Worm (Caenorhabditis elegans) whole organism, L4 larva: ENCODE data around the gene W05E10.2.

Experiments used
- F26F4.8 ChIP-seq: fragments of 200-800 bp; sonication (Bioruptor generic); conservative IDR thresholded peaks from 2 replicates; pipeline ENCODE4 v1.3.6; 2022; ENCODE audit warnings: missing genetic modification characterization, missing compliant biosample characterization
- F49E8.2 ChIP-seq: sonication (generic microtip); optimal IDR thresholded peaks from 2 replicates; lab custom pipeline; 2016; ENCODE audit warnings: missing compliant biosample characterization, mild to moderate bottlenecking, missing genetic modification characterization, borderline replicate concordance
- R02D3.7 ChIP-seq: fragments of 150-350 bp; sonication (generic microtip); optimal IDR thresholded peaks from 3 replicates; lab custom pipeline; 2014; ENCODE audit warnings: missing biosample characterization, missing genetic modification characterization
- T20F7.1 ChIP-seq: fragments of 200-800 bp; sonication (Bioruptor generic); optimal IDR thresholded peaks from 2 replicates; lab custom pipeline; 2018; ENCODE audit warnings: mild to moderate bottlenecking, missing genetic modification characterization, missing compliant biosample characterization
- ZK546.5 ChIP-seq, 2 experiments: sonication (generic microtip); optimal IDR thresholded peaks; 2 replicates each; lab custom pipeline; 2017; ENCODE audit warnings: missing biosample characterization in 2 of 2, missing genetic modification characterization in 2 of 2
- aha-1 ChIP-seq: fragments of 150-350 bp; peaks from one replicate; lab custom pipeline; 2014; ENCODE audit warnings: missing biosample characterization, missing genetic modification characterization
- ama-1 ChIP-seq: fragments of 150-350 bp; optimal IDR thresholded peaks from 2 replicates; lab custom pipeline; 2014; ENCODE audit warnings: inconsistent platforms, mixed read lengths
- ceh-32 ChIP-seq: sonication (generic microtip); optimal IDR thresholded peaks from 2 replicates; lab custom pipeline; 2016; ENCODE audit warnings: mild to moderate bottlenecking, missing genetic modification characterization, missing compliant biosample characterization; ENCODE audit not compliant: poor library complexity
- ceh-82 ChIP-seq: sonication (generic microtip); optimal IDR thresholded peaks from 2 replicates; lab custom pipeline; 2017; ENCODE audit warnings: missing biosample characterization, missing genetic modification characterization
- cey-2 ChIP-seq: sonication (generic microtip); optimal IDR thresholded peaks from 3 replicates; lab custom pipeline; 2017; ENCODE audit warnings: missing genetic modification characterization, mild to moderate bottlenecking, missing compliant biosample characterization, antibody characterized with exemption, borderline replicate concordance; ENCODE audit not compliant: insufficient read depth
- daf-19 ChIP-seq: fragments of 200-800 bp; sonication (Bioruptor generic); conservative IDR thresholded peaks from 2 replicates; pipeline ENCODE4 v1.3.6; 2022; ENCODE audit warnings: missing genetic modification characterization, missing compliant biosample characterization
- dmd-6 ChIP-seq: fragments of 200-800 bp; sonication (Bioruptor generic); IDR thresholded peaks from 2 replicates; pipeline ENCODE4 v1.3.6; 2022; ENCODE audit warnings: missing genetic modification reagents, missing genetic modification characterization, missing compliant biosample characterization
- dpl-1 ChIP-seq: fragments of 150-350 bp; optimal IDR thresholded peaks from 2 replicates; lab custom pipeline; 2014; ENCODE audit warnings: missing biosample characterization, missing genetic modification reagents, missing genetic modification characterization
- gei-8 ChIP-seq: fragments of 200-800 bp; sonication (Bioruptor generic); optimal IDR thresholded peaks from 2 replicates; lab custom pipeline; 2018; ENCODE audit warnings: mild to moderate bottlenecking, missing genetic modification characterization, missing compliant biosample characterization
- hlh-11 ChIP-seq: fragments of 200-800 bp; sonication (Bioruptor generic); optimal IDR thresholded peaks from 2 replicates; lab custom pipeline; 2018; ENCODE audit warnings: mild to moderate bottlenecking, missing genetic modification characterization, missing compliant biosample characterization
- hmg-1.1 ChIP-seq: fragments of 200-800 bp; sonication (Bioruptor generic); IDR thresholded peaks from 2 replicates; pipeline ENCODE4 v1.3.6; 2022; ENCODE audit warnings: missing genetic modification reagents, missing genetic modification characterization, missing compliant biosample characterization
- lin-38 ChIP-seq: fragments of 200-800 bp; sonication (Bioruptor generic); IDR thresholded peaks from 2 replicates; pipeline ENCODE4 v1.3.6; 2022; ENCODE audit warnings: missing genetic modification reagents, missing genetic modification characterization, missing compliant biosample characterization
- lin-39 ChIP-seq: fragments of 150-350 bp; optimal IDR thresholded peaks from 2 replicates; lab custom pipeline; 2014; ENCODE audit warnings: missing biosample characterization, missing genetic modification reagents, missing genetic modification characterization
- lir-3 ChIP-seq: sonication (generic microtip); optimal IDR thresholded peaks from 2 replicates; lab custom pipeline; 2016; ENCODE audit warnings: mild to moderate bottlenecking, missing genetic modification characterization, missing compliant biosample characterization
- mep-1 ChIP-seq: fragments of 150-350 bp; sonication (generic microtip); optimal IDR thresholded peaks from 3 replicates; lab custom pipeline; 2014; ENCODE audit warnings: missing biosample characterization, missing genetic modification characterization
- mxl-3 ChIP-seq: fragments of 200-800 bp; sonication (Bioruptor generic); optimal IDR thresholded peaks from 2 replicates; lab custom pipeline; 2018; ENCODE audit warnings: mild to moderate bottlenecking, missing genetic modification characterization, missing compliant biosample characterization
- nhr-28 ChIP-seq: fragments of 150-350 bp; optimal IDR thresholded peaks from 2 replicates; lab custom pipeline; 2014; ENCODE audit warnings: missing biosample characterization, missing genetic modification characterization
- nhr-41 ChIP-seq: fragments of 200-800 bp; sonication (Bioruptor generic); IDR thresholded peaks from 2 replicates; pipeline ENCODE4 v1.3.6; 2022; ENCODE audit warnings: missing genetic modification reagents, missing genetic modification characterization, missing compliant biosample characterization
- nhr-76 ChIP-seq: fragments of 150-350 bp; optimal IDR thresholded peaks from 2 replicates; lab custom pipeline; 2014; ENCODE audit warnings: missing biosample characterization, missing genetic modification characterization
- nhr-77 ChIP-seq: fragments of 150-350 bp; optimal IDR thresholded peaks from 2 replicates; lab custom pipeline; 2014; ENCODE audit warnings: missing biosample characterization, missing genetic modification characterization
- pha-4 ChIP-seq, 2 experiments: fragments of 150-350 bp in 1 of 2; fragments of 200-800 bp in 1 of 2; sonication (Bioruptor generic) in 1 of 2; IDR thresholded peaks in 1 of 2; optimal IDR thresholded peaks in 1 of 2; 2 replicates each; pipeline versions ENCODE4 v1.3.6 to Lab custom; 2014 to 2022; ENCODE audit warnings: missing genetic modification characterization in 2 of 2, missing genetic modification reagents in 2 of 2, missing biosample characterization in 1 of 2, missing compliant biosample characterization in 1 of 2
- pqm-1 ChIP-seq: sonication (generic microtip); optimal IDR thresholded peaks from 2 replicates; lab custom pipeline; 2017; ENCODE audit warnings: missing biosample characterization, missing genetic modification characterization
- rbr-2 ChIP-seq: sonication (generic microtip); optimal IDR thresholded peaks from 2 replicates; lab custom pipeline; 2016; ENCODE audit warnings: missing genotype, missing genetic modification characterization, missing compliant biosample characterization
- set-16 ChIP-seq: fragments of 200-800 bp; sonication (Bioruptor generic); IDR thresholded peaks from 2 replicates; pipeline ENCODE4 v1.3.6; 2022; ENCODE audit warnings: missing genetic modification reagents, missing genetic modification characterization, missing compliant biosample characterization
- spr-1 ChIP-seq: sonication (generic microtip); optimal IDR thresholded peaks from 2 replicates; lab custom pipeline; 2016; ENCODE audit warnings: mild to moderate bottlenecking, missing genetic modification characterization, missing compliant biosample characterization
- spr-3 ChIP-seq: fragments of 200-800 bp; sonication (Bioruptor generic); optimal IDR thresholded peaks from 2 replicates; lab custom pipeline; 2018; ENCODE audit warnings: mild to moderate bottlenecking, missing genetic modification characterization, missing compliant biosample characterization
- unc-130 ChIP-seq: sonication (generic microtip); optimal IDR thresholded peaks from 2 replicates; lab custom pipeline; 2016; ENCODE audit warnings: missing genetic modification reagents, missing genetic modification characterization, missing compliant biosample characterization
- unc-39 ChIP-seq: sonication (generic microtip); optimal IDR thresholded peaks from 2 replicates; lab custom pipeline; 2017; ENCODE audit warnings: missing biosample characterization, missing genetic modification characterization
- vab-7 ChIP-seq: fragments of 200-800 bp; sonication (Bioruptor generic); IDR thresholded peaks from 2 replicates; pipeline ENCODE4 v1.3.6; 2022; ENCODE audit warnings: missing genetic modification reagents, missing genetic modification characterization, missing compliant biosample characterization
- zag-1 ChIP-seq: fragments of 150-350 bp; optimal IDR thresholded peaks from 2 replicates; lab custom pipeline; 2014; ENCODE audit warnings: missing biosample characterization, missing genetic modification characterization
- zip-11 ChIP-seq: fragments of 200-800 bp; sonication (Bioruptor generic); IDR thresholded peaks from 2 replicates; pipeline ENCODE4 v1.3.6; 2022; ENCODE audit warnings: missing genetic modification characterization, missing compliant biosample characterization
- ztf-11 ChIP-seq: fragments of 150-350 bp; optimal IDR thresholded peaks from 2 replicates; lab custom pipeline; 2014; ENCODE audit warnings: missing biosample characterization, missing genetic modification characterization

W05E10.2 gene

ce11 chrV:11682858-11683257, 4.1 kb upstream of the W05E10.2 start:
- TF ChIP-seq dpl-1: no peak
- TF ChIP-seq hlh-11 (tag; lab: Kevin White, UChicago): no peak
- no peak for TF ChIP-seq ztf-11 (tag; lab: Kevin White, UChicago)
- TF ChIP-seq unc-39 (tag; lab: Kevin White, UChicago): no peak
- no peak for TF ChIP-seq R02D3.7 (tag; lab: Kevin White, UChicago)
- no peak for TF ChIP-seq dmd-6 (GFP tag; lab: Robert Waterston, UW)
- TF ChIP-seq F49E8.2 (tag; lab: Kevin White, UChicago): no peak
- no peak for TF ChIP-seq gei-8 (GFP tag; lab: Kevin White, UChicago)
- no peak for TF ChIP-seq mxl-3 (GFP tag; lab: Kevin White, UChicago)
- no peak for TF ChIP-seq T20F7.1
- TF ChIP-seq cey-2 (tag; lab: Kevin White, UChicago): no peak
- no peak for TF ChIP-seq hmg-1.1
- TF ChIP-seq daf-19: no peak
- TF ChIP-seq nhr-28 (tag; lab: Kevin White, UChicago): no peak
- no peak for TF ChIP-seq spr-1 (tag; lab: Kevin White, UChicago)

- peak; percentile 63 for TF ChIP-seq dmd-6 (GFP tag; lab: Robert Waterston, UW)
- TF ChIP-seq aha-1: peak; percentile 62
- TF ChIP-seq spr-1 (tag; lab: Kevin White, UChicago): no peak
- TF ChIP-seq nhr-76 (tag; lab: Kevin White, UChicago): no peak
- TF ChIP-seq ama-1 (lab: Kevin White, UChicago): no peak
- TF ChIP-seq set-16 (GFP tag; lab: Robert Waterston, UW): no peak
- no peak for TF ChIP-seq hlh-11 (tag; lab: Kevin White, UChicago)
- TF ChIP-seq zip-11 (GFP tag; lab: Robert Waterston, UW): no peak
- no peak for TF ChIP-seq lin-39
- no peak for TF ChIP-seq spr-3 (GFP tag; lab: Kevin White, UChicago)
- TF ChIP-seq ZK546.5 (tag; optimal IDR thresholded peaks at IDR 0.05; lab: Kevin White, UChicago): no peak
- TF ChIP-seq nhr-28 (tag; lab: Kevin White, UChicago): peak; percentile 76
- TF ChIP-seq pha-4 (GFP tag; IDR thresholded peaks at IDR 0.05; lab: Robert Waterston, UW): no peak
- no peak for TF ChIP-seq pha-4 (tag; optimal IDR thresholded peaks at IDR 0.05; lab: Kevin White, UChicago)
- no peak for TF ChIP-seq ceh-82 (tag; lab: Kevin White, UChicago)
- TF ChIP-seq ztf-11 (tag; lab: Kevin White, UChicago): no peak
- TF ChIP-seq ceh-32 (tag; lab: Kevin White, UChicago): no peak
- TF ChIP-seq unc-130 (GFP tag; lab: Kevin White, UChicago): no peak
- TF ChIP-seq pqm-1 (tag; lab: Kevin White, UChicago): peak; percentile 59
- no peak for TF ChIP-seq rbr-2
- TF ChIP-seq lir-3 (tag; lab: Kevin White, UChicago): no peak
- no peak for TF ChIP-seq daf-19
- TF ChIP-seq zag-1: no peak
- TF ChIP-seq hmg-1.1: no peak
Measured at ce11 chrV:11691553-11691952, 4.6 kb downstream of the W05E10.2 start, which contains the start of gene W05E10.1. W05E10.1 (minus strand) TSS chrV:11691691.

DNA sequence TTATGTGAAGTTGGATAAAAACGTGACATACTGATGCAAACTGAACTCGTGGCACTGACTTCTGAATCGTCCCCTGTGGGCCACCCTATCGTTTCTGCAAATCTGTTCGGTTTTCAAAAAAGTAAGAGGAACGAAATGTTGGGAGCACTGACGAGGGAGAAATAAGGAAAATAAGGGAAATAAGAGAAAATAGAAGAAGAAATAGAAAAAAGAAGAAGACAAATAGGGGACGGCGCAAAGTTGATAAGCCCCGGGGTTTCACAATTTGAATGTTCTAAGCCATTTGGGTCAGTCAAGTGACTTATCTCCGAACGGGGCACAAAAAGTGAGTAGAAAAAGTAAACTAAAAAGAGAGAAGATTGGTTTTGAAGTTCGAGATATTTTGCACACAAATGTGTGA, 8.6 kb downstream of the W05E10.2 start, which contains the start of gene W05E10.5:
TSS of gene W05E10.5 (minus strand) at position 101 of the 400 bp plus-strand sequence.
- no peak for TF ChIP-seq nhr-77 (tag; lab: Kevin White, UChicago)
- no peak for TF ChIP-seq lin-38
- TF ChIP-seq unc-39 (tag; lab: Kevin White, UChicago): no peak
- TF ChIP-seq vab-7 (GFP tag; lab: Robert Waterston, UW): no peak
- no peak for TF ChIP-seq nhr-41 (GFP tag; lab: Robert Waterston, UW)
- TF ChIP-seq mep-1 (tag; lab: Kevin White, UChicago): no peak
- no peak for TF ChIP-seq F26F4.8 (GFP tag; lab: Robert Waterston, UW)
- TF ChIP-seq nhr-28 (tag; lab: Kevin White, UChicago): no peak
